Worm (Caenorhabditis elegans): Measurements from ENCODE around the gene gst-16.

DNA sequence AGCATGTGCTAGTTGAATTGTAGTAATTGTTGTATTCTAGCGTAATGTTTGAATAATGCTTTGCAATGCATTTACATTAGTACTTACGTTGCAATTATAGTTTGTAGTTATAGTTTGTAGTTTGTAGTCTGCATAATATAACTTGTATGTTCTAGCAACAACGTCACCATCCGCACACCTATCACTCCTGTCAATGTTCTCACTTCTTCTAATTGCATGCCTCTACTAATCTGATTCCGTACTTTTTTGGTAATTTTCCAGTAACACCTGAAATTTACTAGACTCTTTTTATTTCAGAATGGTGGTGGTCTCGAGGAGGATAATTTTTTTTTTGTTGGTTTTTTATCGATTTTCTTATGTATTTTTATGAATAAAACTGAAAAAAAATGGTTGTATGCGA is 12.4 kb upstream of the gst-16 start:
- TF ChIP-seq elt-2 (tag; optimal IDR thresholded peaks at IDR 0.05) (no peak), lsy-2 (tag; optimal IDR thresholded peaks at IDR 0.05) (no peak), nhr-237 (tag; optimal IDR thresholded peaks at IDR 0.05) (no peak), pag-3 (tag; optimal IDR thresholded peaks at IDR 0.05; ENCODE audit: borderline replicate concordance, insufficient read depth) (no peak), lin-39 (tag; optimal IDR thresholded peaks at IDR 0.05) (no peak), fkh-10 (GFP tag; optimal IDR thresholded peaks at IDR 0.05) (no peak), nhr-20 (tag; optimal IDR thresholded peaks at IDR 0.05) (no peak), nhr-11 (tag; optimal IDR thresholded peaks at IDR 0.05) (no peak), zag-1 (tag; optimal IDR thresholded peaks at IDR 0.05) (no peak), swsn-7 (tag; optimal IDR thresholded peaks at IDR 0.05) (no peak), efl-1 (optimal IDR thresholded peaks at IDR 0.05) (no peak), efl-1 (GFP tag; optimal IDR thresholded peaks at IDR 0.05 in 1 of 2) (no peak), mef-2 (tag; optimal IDR thresholded peaks at IDR 0.05) (no peak)

Data from whole organism, L1 larva.